Fruit fly (Drosophila melanogaster): Measurements from ENCODE around the gene CG32212.
A peak's percentile ranks its signal among the peaks of the same experiment; 100 is the strongest.

The CG32212 gene

dm6 chr3L:19446394-19447349, 40.7 kb upstream of the CG32212 start, which contains the start of the genes CG33062 and Chd3 (continued):
- TF ChIP-seq pan (optimal IDR thresholded peaks at IDR 0.05) (no peak), pan (GFP tag; optimal IDR thresholded peaks at IDR 0.05 in 1 of 2, IDR thresholded peaks at IDR 0.05 in 1 of 2) (peak in 1 of 2 experiments; percentile 8), kni (GFP tag; optimal IDR thresholded peaks at IDR 0.05) (no peak), org-1 (GFP tag; optimal IDR thresholded peaks at IDR 0.05) (no peak), Ptx1 (GFP tag; IDR thresholded peaks at IDR 0.05) (peak; percentile 53; the same call in 1 of the 2 replicates), usp (GFP tag; optimal IDR thresholded peaks at IDR 0.05) (no peak), CG11696 (GFP tag; IDR thresholded peaks at IDR 0.05) (no peak), seq (GFP tag; IDR thresholded peaks at IDR 0.05) (no peak), h (optimal IDR thresholded peaks at IDR 0.05) (no peak), tll (GFP tag; optimal IDR thresholded peaks at IDR 0.05) (no peak), ftz-f1 (GFP tag; optimal IDR thresholded peaks at IDR 0.05) (no peak), ash1 (GFP tag; optimal IDR thresholded peaks at IDR 0.05) (no peak), CG15269 (tag; optimal IDR thresholded peaks at IDR 0.05) (no peak), CG16813 (GFP tag; IDR thresholded peaks at IDR 0.05; ENCODE audit: partially characterized antibody) (peak; percentile 67), Hr39 (optimal IDR thresholded peaks at IDR 0.05) (no peak), NC2α (GFP tag; optimal IDR thresholded peaks at IDR 0.05) (no peak), nmo (GFP tag; optimal IDR thresholded peaks at IDR 0.05) (peak; percentile 69), tx (GFP tag; optimal IDR thresholded peaks at IDR 0.05) (no peak), CG42726 (GFP tag; IDR thresholded peaks at IDR 0.05; ENCODE audit: partially characterized antibody) (no peak), CG4328 (GFP tag; optimal IDR thresholded peaks at IDR 0.05) (no peak), Bteb2 (GFP tag; optimal IDR thresholded peaks at IDR 0.05) (no peak), tgo (GFP tag; IDR thresholded peaks at IDR 0.05) (no peak), salm (tag; optimal IDR thresholded peaks at IDR 0.05) (no peak), cad (GFP tag; optimal IDR thresholded peaks at IDR 0.05) (no peak), NFAT (GFP tag; IDR thresholded peaks at IDR 0.05) (no peak), kah (GFP tag; optimal IDR thresholded peaks at IDR 0.05) (no peak), Ada2b (GFP tag; IDR thresholded peaks at IDR 0.05) (no peak), CG8478 (optimal IDR thresholded peaks at IDR 0.05) (no peak), CG8290 (GFP tag; optimal IDR thresholded peaks at IDR 0.05) (no peak), CG8290 (tag; optimal IDR thresholded peaks at IDR 0.05) (no peak), sens-2 (GFP tag; IDR thresholded peaks at IDR 0.05) (no peak), NK7.1 (GFP tag; optimal IDR thresholded peaks at IDR 0.05) (no peak), CG30431 (GFP tag; optimal IDR thresholded peaks at IDR 0.05) (peak; percentile 53), CG11695 (GFP tag; IDR thresholded peaks at IDR 0.05) (no peak), Ravus (GFP tag; IDR thresholded peaks at IDR 0.05) (no peak), CG43689 (GFP tag; IDR thresholded peaks at IDR 0.05) (no peak), CG7556 (GFP tag; optimal IDR thresholded peaks at IDR 0.05) (no peak), bowl (GFP tag; IDR thresholded peaks at IDR 0.05) (no peak), Nf-YC (tag; optimal IDR thresholded peaks at IDR 0.05) (no peak), CG4617 (GFP tag; optimal IDR thresholded peaks at IDR 0.05; ENCODE audit: borderline replicate concordance) (no peak), Hmr (GFP tag; optimal IDR thresholded peaks at IDR 0.05) (no peak), sug (tag; optimal IDR thresholded peaks at IDR 0.05) (no peak), Nf-YA (GFP tag; IDR thresholded peaks at IDR 0.05) (no peak), CG30403 (GFP tag; optimal IDR thresholded peaks at IDR 0.05) (no peak), CG10654 (GFP tag; optimal IDR thresholded peaks at IDR 0.05) (no peak), ranshi (GFP tag; IDR thresholded peaks at IDR 0.05) (no peak), CoRest (tag; optimal IDR thresholded peaks at IDR 0.05) (peak; percentile 60), ro (GFP tag; IDR thresholded peaks at IDR 0.05) (no peak), eve (GFP tag; optimal IDR thresholded peaks at IDR 0.05) (no peak), Side (GFP tag; optimal IDR thresholded peaks at IDR 0.05) (no peak), CG17568 (GFP tag; optimal IDR thresholded peaks at IDR 0.05) (no peak), CG33213 (GFP tag; optimal IDR thresholded peaks at IDR 0.05) (no peak)
